Fruit fly (Drosophila melanogaster): ENCODE results near the gene CG33301.
A peak's percentile ranks its signal among the peaks of the same experiment; 100 is the strongest.

The CG33301 gene

dm6 chr2L:10033410-10033809 lies 16.0 kb upstream of the CG33301 start (continued):
- TF ChIP-seq nerfin-1 (tag; optimal IDR thresholded peaks at IDR 0.05), result no peak
- TF ChIP-seq zen (tag; optimal IDR thresholded peaks at IDR 0.05), result no peak
- TF ChIP-seq inv (GFP tag; IDR thresholded peaks at IDR 0.05; ENCODE audit: partially characterized antibody), result peak; percentile 20; the same call in 1 of the 2 replicates
- TF ChIP-seq Kr (GFP tag; optimal IDR thresholded peaks at IDR 0.05), result no peak
- no peak for TF ChIP-seq CG6854 (GFP tag; optimal IDR thresholded peaks at IDR 0.05)
- TF ChIP-seq dmrt11E (tag; optimal IDR thresholded peaks at IDR 0.05), result no peak
- no peak for TF ChIP-seq CG14710 (tag; optimal IDR thresholded peaks at IDR 0.05)
- TF ChIP-seq ro (GFP tag; IDR thresholded peaks at IDR 0.05), result no peak
- no peak for TF ChIP-seq pum (GFP tag; optimal IDR thresholded peaks at IDR 0.05)
- TF ChIP-seq CG14014 (GFP tag; IDR thresholded peaks at IDR 0.05), result no peak
- TF ChIP-seq Poxn (GFP tag; IDR thresholded peaks at IDR 0.05), result no peak
- TF ChIP-seq schlank (tag; optimal IDR thresholded peaks at IDR 0.05), result no peak
- no peak for TF ChIP-seq her (GFP tag; optimal IDR thresholded peaks at IDR 0.05)
- no peak for TF ChIP-seq Aef1 (GFP tag; IDR thresholded peaks at IDR 0.05)
- TF ChIP-seq az2 (GFP tag; optimal IDR thresholded peaks at IDR 0.05), result no peak
- no peak for TF ChIP-seq CG10462 (GFP tag; optimal IDR thresholded peaks at IDR 0.05)
- TF ChIP-seq CG8359 (GFP tag; optimal IDR thresholded peaks at IDR 0.05; ENCODE audit: borderline replicate concordance), result no peak
- TF ChIP-seq E2f1 (GFP tag; IDR thresholded peaks at IDR 0.05), result no peak
- TF ChIP-seq ken (GFP tag; IDR thresholded peaks at IDR 0.05), result no peak
- TF ChIP-seq CG14860 (GFP tag; IDR thresholded peaks at IDR 0.05; ENCODE audit: partially characterized antibody), result peak; percentile 84
- no peak for TF ChIP-seq CG18619 (GFP tag; optimal IDR thresholded peaks at IDR 0.05)
- no peak for TF ChIP-seq HmgD (GFP tag; optimal IDR thresholded peaks at IDR 0.05)
- no peak for TF ChIP-seq Camta (GFP tag; optimal IDR thresholded peaks at IDR 0.05)
- peak; percentile 43; the same call in 1 of the 3 replicates for TF ChIP-seq knrl (GFP tag; IDR thresholded peaks at IDR 0.05; ENCODE audit: partially characterized antibody)
- no peak for TF ChIP-seq usp (GFP tag; optimal IDR thresholded peaks at IDR 0.05)
- TF ChIP-seq CG31441 (GFP tag; IDR thresholded peaks at IDR 0.05), result no peak
- TF ChIP-seq Sry-δ (GFP tag; optimal IDR thresholded peaks at IDR 0.05), result no peak
- no peak for TF ChIP-seq Blimp-1 (GFP tag; optimal IDR thresholded peaks at IDR 0.05)
- no peak for TF ChIP-seq CG9817 (tag; optimal IDR thresholded peaks at IDR 0.05)
- TF ChIP-seq CG12744 (GFP tag; optimal IDR thresholded peaks at IDR 0.05), result no peak
- no peak for TF ChIP-seq Abd-B (GFP tag; optimal IDR thresholded peaks at IDR 0.05)
- no peak for TF ChIP-seq NFAT (GFP tag; IDR thresholded peaks at IDR 0.05)
- 0 out of 2 replicates have a peak, but pooled peaks have one; percentile 9 for TF ChIP-seq CG32772 (GFP tag; IDR thresholded peaks at IDR 0.05)
- no peak for TF ChIP-seq cg (GFP tag; optimal IDR thresholded peaks at IDR 0.05)
- TF ChIP-seq trem (tag; optimal IDR thresholded peaks at IDR 0.05), result no peak
- no peak for TF ChIP-seq Six4 (GFP tag; optimal IDR thresholded peaks at IDR 0.05)
- no peak for TF ChIP-seq pho (GFP tag; optimal IDR thresholded peaks at IDR 0.05)
- TF ChIP-seq ttk (GFP tag; IDR thresholded peaks at IDR 0.05), result no peak
- no peak for TF ChIP-seq CG5180 (GFP tag; optimal IDR thresholded peaks at IDR 0.05)
- no peak for TF ChIP-seq pan (optimal IDR thresholded peaks at IDR 0.05)
- no peak for TF ChIP-seq pan (GFP tag; optimal IDR thresholded peaks at IDR 0.05 in 1 of 2, IDR thresholded peaks at IDR 0.05 in 1 of 2)
- peak; percentile 81 for TF ChIP-seq hb (GFP tag; IDR thresholded peaks at IDR 0.05; ENCODE audit: partially characterized antibody)
- no peak for TF ChIP-seq CG12659 (GFP tag; optimal IDR thresholded peaks at IDR 0.05)
- no peak for TF ChIP-seq esg (GFP tag; conservative IDR thresholded peaks at IDR 0.05)
- no peak for TF ChIP-seq Hr78 (GFP tag; optimal IDR thresholded peaks at IDR 0.05)
- TF ChIP-seq CG13424 (tag; optimal IDR thresholded peaks at IDR 0.05), result no peak
- TF ChIP-seq zfh1 (GFP tag; IDR thresholded peaks at IDR 0.05), result no peak
- no peak for TF ChIP-seq lola (GFP tag; optimal IDR thresholded peaks at IDR 0.05)
- TF ChIP-seq CG2712 (tag; optimal IDR thresholded peaks at IDR 0.05), result no peak
- TF ChIP-seq CG1603 (tag; optimal IDR thresholded peaks at IDR 0.05), result peak; percentile 7
- no peak for TF ChIP-seq gro (GFP tag; optimal IDR thresholded peaks at IDR 0.05)

Data from whole organism, embryonic.